Fruit fly (Drosophila melanogaster): ENCODE data around the gene CG14655.
A peak's percentile ranks its signal among the peaks of the same experiment; 100 is the strongest.

- TF ChIP-seq bab1 (GFP tag; optimal IDR thresholded peaks at IDR 0.05) (peak; percentile 49), kay (GFP tag; ENCODE audit: borderline replicate concordance) (peak; percentile 48), Clk (GFP tag; optimal IDR thresholded peaks at IDR 0.05) (no peak), toe (GFP tag; optimal IDR thresholded peaks at IDR 0.05) (no peak), CG7045 (GFP tag; optimal IDR thresholded peaks at IDR 0.05) (no peak), CG12768 (GFP tag; optimal IDR thresholded peaks at IDR 0.05) (no peak), CG14711 (tag; optimal IDR thresholded peaks at IDR 0.05) (no peak)
Measured at dm6 chr3R:4775371-4775770, 4.7 kb downstream of the CG14655 start.
